Fruit fly (Drosophila melanogaster): ENCODE measurements around the gene CG45116.
"Not testable (repeated sequence)": the region's sequence is repeated elsewhere in the genome, so short reads cannot be mapped to it uniquely, and the experiment has no call there.

CG45116 gene

DNA sequence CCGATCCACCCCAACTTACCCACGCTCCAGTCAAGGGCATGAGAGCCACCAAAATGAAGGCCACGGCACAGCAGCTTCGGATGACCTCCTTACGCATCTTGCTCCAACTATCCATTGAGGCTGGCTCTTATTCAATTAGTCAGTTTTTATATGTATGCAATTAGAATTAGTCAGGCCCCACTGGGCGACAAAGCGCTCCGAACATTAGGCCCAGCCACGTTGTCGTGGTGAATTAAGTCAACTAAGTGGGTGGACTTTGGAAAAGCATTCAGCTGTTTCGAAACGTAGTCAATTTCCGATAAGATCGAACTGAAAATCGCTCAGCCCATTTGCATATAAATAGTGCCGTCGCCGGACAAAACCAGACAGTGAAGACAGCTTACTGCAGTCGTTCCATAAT, 12.2 kb upstream of the CG45116 start, which contains the start of the genes CG14455 and CG14456:
Gene CG14455, minus strand, starts transcription at position 101 of the 400 bp plus-strand sequence.
Gene CG14456, plus strand, starts transcription at position 236 of the 400 bp plus-strand sequence.
- no peak for TF ChIP-seq Myc (optimal IDR thresholded peaks at IDR 0.05)
- TF ChIP-seq Rel (GFP tag; optimal IDR thresholded peaks at IDR 0.05): no peak
- no peak for TF ChIP-seq Rel (tag; optimal IDR thresholded peaks at IDR 0.05)
- TF ChIP-seq pan (optimal IDR thresholded peaks at IDR 0.05): no peak
- TF ChIP-seq Hnf4 (GFP tag; optimal IDR thresholded peaks at IDR 0.05): no peak
- TF ChIP-seq Abd-B (GFP tag; optimal IDR thresholded peaks at IDR 0.05): no peak
- TF ChIP-seq dmrt93B (GFP tag; optimal IDR thresholded peaks at IDR 0.05): no peak
- TF ChIP-seq brk (GFP tag; optimal IDR thresholded peaks at IDR 0.05): no peak
- TF ChIP-seq Mio (GFP tag; optimal IDR thresholded peaks at IDR 0.05): no peak
- no peak for TF ChIP-seq usp (GFP tag; optimal IDR thresholded peaks at IDR 0.05)
- TF ChIP-seq fru (GFP tag; optimal IDR thresholded peaks at IDR 0.05): no peak
- no peak for TF ChIP-seq dsf (GFP tag; optimal IDR thresholded peaks at IDR 0.05; ENCODE audit: borderline replicate concordance)
- TF ChIP-seq Jra (GFP tag; optimal IDR thresholded peaks at IDR 0.05): no peak

- TF ChIP-seq Vsx2 (GFP tag; optimal IDR thresholded peaks at IDR 0.05; ENCODE audit: partially characterized antibody); h (GFP tag; optimal IDR thresholded peaks at IDR 0.05); tai (GFP tag; optimal IDR thresholded peaks at IDR 0.05): not testable (repeated sequence)
Observed at dm6 chr3L:22692428-22692827, 6.8 kb upstream of the CG45116 start, which contains the start of gene CG14454. CG14454 (minus strand) TSS chr3L:22692528.

dm6 chr3L:22693712-22694111, 5.5 kb upstream of the CG45116 start, which contains the start of the genes CG12546 and CG14453:
CG12546 (minus strand) TSS chr3L:22693812.
CG14453 (plus strand) TSS chr3L:22694083.
- TF ChIP-seq Vsx2 (GFP tag; optimal IDR thresholded peaks at IDR 0.05; ENCODE audit: partially characterized antibody): no peak
- no peak for TF ChIP-seq tai (GFP tag; optimal IDR thresholded peaks at IDR 0.05)
- TF ChIP-seq foxo (GFP tag; optimal IDR thresholded peaks at IDR 0.05): no peak

- no peak for TF ChIP-seq ey (GFP tag; optimal IDR thresholded peaks at IDR 0.05)
- TF ChIP-seq h (GFP tag; optimal IDR thresholded peaks at IDR 0.05): no peak
- TF ChIP-seq Hnf4 (GFP tag; optimal IDR thresholded peaks at IDR 0.05): no peak
- TF ChIP-seq dmrt93B (GFP tag; optimal IDR thresholded peaks at IDR 0.05): no peak
- no peak for TF ChIP-seq brk (GFP tag; optimal IDR thresholded peaks at IDR 0.05)
- TF ChIP-seq OdsH (GFP tag; optimal IDR thresholded peaks at IDR 0.05): no peak
- no peak for TF ChIP-seq Hr78 (GFP tag; optimal IDR thresholded peaks at IDR 0.05)
- no peak for TF ChIP-seq sage (GFP tag; optimal IDR thresholded peaks at IDR 0.05)
- TF ChIP-seq woc (GFP tag; optimal IDR thresholded peaks at IDR 0.05): no peak
- TF ChIP-seq CrebA (GFP tag; optimal IDR thresholded peaks at IDR 0.05; ENCODE audit: borderline replicate concordance): no peak
- TF ChIP-seq Jra (GFP tag; optimal IDR thresholded peaks at IDR 0.05): no peak
- no peak for TF ChIP-seq dsf (GFP tag; optimal IDR thresholded peaks at IDR 0.05; ENCODE audit: borderline replicate concordance)
- TF ChIP-seq Vsx2 (GFP tag; optimal IDR thresholded peaks at IDR 0.05; ENCODE audit: partially characterized antibody): no peak
- TF ChIP-seq Myc (optimal IDR thresholded peaks at IDR 0.05): no peak
- TF ChIP-seq HLH106 (tag; optimal IDR thresholded peaks at IDR 0.05): no peak
Observed at dm6 chr3L:22695653-22696052, 3.6 kb upstream of the CG45116 start, which contains the start of gene CG14452. CG14452 (plus strand) TSS chr3L:22695953.

DNA sequence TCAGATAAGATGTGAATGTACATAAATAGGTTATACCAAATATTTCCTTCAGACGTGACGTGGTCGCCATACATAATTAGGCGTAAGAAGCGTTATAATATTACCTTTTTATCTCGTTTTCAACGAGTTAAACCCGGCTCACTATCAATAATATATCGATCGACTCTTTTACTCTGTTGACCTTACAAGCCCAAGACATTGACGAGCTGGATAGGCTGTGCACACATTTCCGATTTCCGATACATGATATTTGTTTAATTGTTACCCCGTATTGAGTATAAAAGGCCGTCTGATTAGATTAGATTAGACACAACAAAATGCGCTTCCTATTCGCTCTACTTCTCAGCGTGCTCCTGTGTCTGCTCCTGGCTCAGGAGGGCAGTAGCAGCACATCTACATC, 2.3 kb upstream of the CG45116 start, which contains the start of gene CG32453:
Gene CG32453, plus strand, starts transcription at position 301 of the 400 bp plus-strand sequence.
- TF ChIP-seq tai, lola, Sp1 (GFP tag; optimal IDR thresholded peaks at IDR 0.05): not testable (repeated sequence)

dm6 chr3L:22711855-22712254, 12.6 kb downstream of the CG45116 start, which contains the start of gene CG11370:
CG11370 (plus strand) TSS chr3L:22712155.
- TF ChIP-seq OdsH (GFP tag; optimal IDR thresholded peaks at IDR 0.05) (no peak), Rel (GFP tag; optimal IDR thresholded peaks at IDR 0.05) (no peak), Rel (tag; optimal IDR thresholded peaks at IDR 0.05) (no peak), Jra (GFP tag; optimal IDR thresholded peaks at IDR 0.05) (no peak), Vsx2 (GFP tag; optimal IDR thresholded peaks at IDR 0.05; ENCODE audit: partially characterized antibody) (no peak), Hr83 (GFP tag; optimal IDR thresholded peaks at IDR 0.05; ENCODE audit: poor library complexity, severe bottlenecking) (no peak), Mio (GFP tag; optimal IDR thresholded peaks at IDR 0.05) (no peak), CrebA (GFP tag; optimal IDR thresholded peaks at IDR 0.05; ENCODE audit: borderline replicate concordance) (no peak), CG9705 (GFP tag; optimal IDR thresholded peaks at IDR 0.05) (no peak), tai (GFP tag; optimal IDR thresholded peaks at IDR 0.05) (no peak), h (GFP tag; optimal IDR thresholded peaks at IDR 0.05) (no peak), Hr78 (GFP tag; optimal IDR thresholded peaks at IDR 0.05) (no peak), GATAd (GFP tag; optimal IDR thresholded peaks at IDR 0.05) (no peak), fru (GFP tag; optimal IDR thresholded peaks at IDR 0.05) (no peak), usp (GFP tag; optimal IDR thresholded peaks at IDR 0.05) (no peak), jim (GFP tag; optimal IDR thresholded peaks at IDR 0.05) (no peak), Dif (GFP tag; optimal IDR thresholded peaks at IDR 0.05; ENCODE audit: partially characterized antibody) (no peak), Dfd (GFP tag; optimal IDR thresholded peaks at IDR 0.05) (no peak), Hnf4 (GFP tag; optimal IDR thresholded peaks at IDR 0.05) (no peak), dmrt93B (GFP tag; optimal IDR thresholded peaks at IDR 0.05) (no peak), dl (GFP tag; optimal IDR thresholded peaks at IDR 0.05; ENCODE audit: insufficient read depth in 1 of 2, partially characterized antibody in 2 of 2) (no peak)
